Worm (Caenorhabditis elegans) whole organism, L4 larva: Measurements from ENCODE around the gene cest-24.

Source experiments
- R02D3.7 ChIP-seq: fragments of 150-350 bp; sonication (generic microtip); optimal IDR thresholded peaks from 3 replicates; lab custom pipeline; 2014; ENCODE audit warnings: missing biosample characterization, missing genetic modification characterization
- ZK337.2 ChIP-seq: fragments of 200-800 bp; sonication (Bioruptor generic); IDR thresholded peaks from 2 replicates; pipeline ENCODE4 v1.3.6; 2022; ENCODE audit warnings: missing genetic modification reagents, missing genetic modification characterization, missing compliant biosample characterization
- mdl-1 ChIP-seq, 2 experiments: fragments of 150-350 bp in 1 of 2; sonication (generic microtip) in 1 of 2; optimal IDR thresholded peaks; 2 replicates each; lab custom pipeline; 2014 to 2017; ENCODE audit warnings: missing biosample characterization in 2 of 2, missing genetic modification characterization in 2 of 2
- mep-1 ChIP-seq: fragments of 150-350 bp; sonication (generic microtip); optimal IDR thresholded peaks from 3 replicates; lab custom pipeline; 2014; ENCODE audit warnings: missing biosample characterization, missing genetic modification characterization
- unc-62 ChIP-seq, 3 experiments: fragments of 150-350 bp in 1 of 3; sonication (generic microtip); optimal IDR thresholded peaks in 2 of 3; peaks in 1 of 3; 1 replicate in 1 of 3; 2 replicates in 2 of 3; lab custom pipeline; 2014 to 2017; ENCODE audit warnings: missing biosample characterization in 3 of 3, missing genetic modification characterization in 3 of 3, missing genetic modification reagents in 3 of 3, missing genotype in 1 of 3
- zip-2 ChIP-seq: fragments of 150-350 bp; optimal IDR thresholded peaks from 2 replicates; lab custom pipeline; 2014; ENCODE audit warnings: missing biosample characterization, missing genetic modification characterization

DNA sequence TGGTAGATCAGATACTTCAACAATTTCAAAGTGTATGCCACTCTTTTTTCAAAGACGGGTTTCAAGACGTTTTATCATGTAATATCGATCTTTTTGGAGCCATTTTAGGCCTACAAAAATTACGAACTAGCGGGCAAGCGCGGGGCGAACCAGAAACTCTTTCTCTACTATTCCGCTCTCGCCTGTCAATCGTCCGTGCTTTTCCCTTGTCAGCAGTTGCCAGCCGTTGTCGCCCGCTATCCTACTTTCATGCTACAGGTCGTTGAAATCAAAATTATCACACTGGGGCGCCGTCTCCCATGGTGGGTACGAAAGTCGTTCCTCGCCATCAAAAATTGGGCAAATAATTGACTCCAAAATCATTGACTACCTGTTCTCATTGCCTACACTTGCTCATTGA lies 15.7 kb upstream of the cest-24 start:
- TF ChIP-seq mep-1 (tag; lab: Kevin White, UChicago): no peak
- no peak for TF ChIP-seq ZK337.2
- no peak for TF ChIP-seq mdl-1 (tag; optimal IDR thresholded peaks at IDR 0.05; lab: Kevin White, UChicago)
- no peak for TF ChIP-seq R02D3.7 (tag; lab: Kevin White, UChicago)
- TF ChIP-seq zip-2: no peak
- TF ChIP-seq unc-62 (GFP tag; optimal IDR thresholded peaks at IDR 0.05 in 1 of 2; lab: Kevin White, UChicago): no peak
- no peak for TF ChIP-seq unc-62 (tag; optimal IDR thresholded peaks at IDR 0.05; lab: Kevin White, UChicago)
